Worm (Caenorhabditis elegans): ENCODE measurements around the gene col-166.

DNA sequence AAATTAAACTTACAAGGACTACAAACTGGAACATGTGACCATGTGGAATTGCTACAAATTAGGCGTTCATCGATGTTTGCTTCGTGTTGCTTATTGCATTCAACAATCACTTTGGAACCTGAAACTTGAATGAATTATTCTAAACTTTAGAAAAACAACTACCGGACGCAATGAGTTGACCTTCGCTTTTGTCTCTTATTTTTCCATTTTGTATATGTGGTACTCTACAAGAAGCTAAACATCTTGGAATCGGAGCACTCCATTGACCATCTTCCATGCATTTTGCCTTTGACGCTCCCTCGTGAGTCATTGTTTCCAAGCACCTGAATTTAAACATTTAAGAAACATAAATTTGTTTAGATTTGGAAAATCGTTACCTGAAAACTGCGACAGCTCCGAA lies 9.2 kb downstream of the col-166 start:
- TF ChIP-seq ceh-9 (tag; optimal IDR thresholded peaks at IDR 0.05) (no peak), pqm-1 (tag; optimal IDR thresholded peaks at IDR 0.05) (no peak), elt-2 (tag; optimal IDR thresholded peaks at IDR 0.05) (no peak), ceh-6 (GFP tag; optimal IDR thresholded peaks at IDR 0.05) (no peak), ceh-31 (tag; optimal IDR thresholded peaks at IDR 0.05) (no peak), tbx-2 (tag; optimal IDR thresholded peaks at IDR 0.05) (no peak), lim-6 (tag; optimal IDR thresholded peaks at IDR 0.05) (no peak), unc-55 (GFP tag; optimal IDR thresholded peaks at IDR 0.05) (no peak), pax-1 (tag; optimal IDR thresholded peaks at IDR 0.05) (no peak), gmeb-2 (tag; optimal IDR thresholded peaks at IDR 0.05) (no peak)
